In genomic region chr3L:21832203-21833160, dm6 we compare ENCODE assay signal across 1 fruit fly cellular context.
TF ChIP-seq lines count a peak whose summit lies in the region.

Gene CG7148 (minus strand): TSS chr3L:21832253.
Gene Nopp140 (plus strand): TSS chr3L:21832774.

TF ChIP-seq in whole organism, embryonic, 481 proteins besides CTCF, POLR2A, EP300 and RAD21 (continued from another document and continues in another):
- TF ChIP-seq Chrac-16 (GFP tag; optimal IDR thresholded peaks at IDR 0.05; lab: Kevin White, UChicago), result peak; percentile 60
- TF ChIP-seq Pdp1 (GFP tag; optimal IDR thresholded peaks at IDR 0.05; lab: Kevin White, UChicago), result peak; percentile 38 to 62
- no peak for TF ChIP-seq dmrt99B (tag; optimal IDR thresholded peaks at IDR 0.05; lab: Kevin White, UChicago)
- TF ChIP-seq CG9932 (GFP tag; IDR thresholded peaks at IDR 0.05; lab: Robert Waterston, UW), result peak; percentile 89
- peak; percentile 39 for TF ChIP-seq CG2875 (GFP tag; optimal IDR thresholded peaks at IDR 0.05; lab: Kevin White, UChicago)
- TF ChIP-seq Taf1 (GFP tag; IDR thresholded peaks at IDR 0.05; lab: Robert Waterston, UW), result peak; percentile 27; the same call in 1 of the 2 replicates
- TF ChIP-seq dimm (GFP tag; IDR thresholded peaks at IDR 0.05; lab: Robert Waterston, UW), result no peak
- no peak for TF ChIP-seq Kr (GFP tag; optimal IDR thresholded peaks at IDR 0.05; lab: Kevin White, UChicago)
- TF ChIP-seq CG12769 (tag; optimal IDR thresholded peaks at IDR 0.05; lab: Kevin White, UChicago), result peak; percentile 79
- peak; percentile 75 for TF ChIP-seq CG18599 (GFP tag; optimal IDR thresholded peaks at IDR 0.05; lab: Kevin White, UChicago)
- peak; percentile 76 for TF ChIP-seq chm (GFP tag; IDR thresholded peaks at IDR 0.05; lab: Robert Waterston, UW)
- TF ChIP-seq HLHmδ (GFP tag; optimal IDR thresholded peaks at IDR 0.05; lab: Kevin White, UChicago), result peak; percentile 82
- no peak for TF ChIP-seq oc (tag; optimal IDR thresholded peaks at IDR 0.05; lab: Kevin White, UChicago)
- peak; percentile 30 for TF ChIP-seq Six4 (GFP tag; optimal IDR thresholded peaks at IDR 0.05; lab: Kevin White, UChicago)
- TF ChIP-seq CG10209 (GFP tag; optimal IDR thresholded peaks at IDR 0.05; lab: Kevin White, UChicago), result peak; percentile 63
- TF ChIP-seq stc (GFP tag; IDR thresholded peaks at IDR 0.05; lab: Robert Waterston, UW), result no peak; the same call in 1 of the 2 replicates
- TF ChIP-seq gt (GFP tag; IDR thresholded peaks at IDR 0.05; lab: Robert Waterston, UW), result no peak
- TF ChIP-seq CG4360 (GFP tag; IDR thresholded peaks at IDR 0.05; lab: Robert Waterston, UW), result peak; percentile 7; the same call in 1 of the 2 replicates
- no peak for TF ChIP-seq GATAe (GFP tag; conservative IDR thresholded peaks at IDR 0.05; lab: Robert Waterston, UW)
- TF ChIP-seq Dip2 (GFP tag; IDR thresholded peaks at IDR 0.05; lab: Robert Waterston, UW), result no peak
- TF ChIP-seq Blimp-1 (GFP tag; optimal IDR thresholded peaks at IDR 0.05; lab: Kevin White, UChicago), result no peak
- peak; percentile 10 for TF ChIP-seq CG1792 (GFP tag; optimal IDR thresholded peaks at IDR 0.05; lab: Kevin White, UChicago)
- TF ChIP-seq repo (GFP tag; optimal IDR thresholded peaks at IDR 0.05; lab: Kevin White, UChicago), result peak; percentile 59
- TF ChIP-seq CG16863 (GFP tag; optimal IDR thresholded peaks at IDR 0.05; lab: Kevin White, UChicago), result no peak
- TF ChIP-seq CG1602 (GFP tag; optimal IDR thresholded peaks at IDR 0.05; lab: Kevin White, UChicago), result peak; percentile 57
- TF ChIP-seq run (tag; optimal IDR thresholded peaks at IDR 0.05; lab: Kevin White, UChicago), result no peak
- peak; percentile 34; the same call in 1 of the 2 replicates for TF ChIP-seq amos (GFP tag; IDR thresholded peaks at IDR 0.05; lab: Robert Waterston, UW; ENCODE audit: partially characterized antibody)
- TF ChIP-seq CG33213 (GFP tag; optimal IDR thresholded peaks at IDR 0.05; lab: Kevin White, UChicago), result peak; percentile 66
- TF ChIP-seq CG3065 (GFP tag; optimal IDR thresholded peaks at IDR 0.05; lab: Kevin White, UChicago), result peak; percentile 28
- peak; percentile 47 for TF ChIP-seq CG1233 (GFP tag; optimal IDR thresholded peaks at IDR 0.05; lab: Kevin White, UChicago)
- TF ChIP-seq CG10462 (GFP tag; optimal IDR thresholded peaks at IDR 0.05; lab: Kevin White, UChicago), result no peak
- TF ChIP-seq Sry-β (GFP tag; optimal IDR thresholded peaks at IDR 0.05; lab: Kevin White, UChicago), result no peak
- peak in 1 of 2 experiments; percentile 62 for TF ChIP-seq crp (GFP tag; optimal IDR thresholded peaks at IDR 0.05; lab: Kevin White, UChicago)
- peak; percentile 26 to 54 for TF ChIP-seq chif (GFP tag; optimal IDR thresholded peaks at IDR 0.05; lab: Kevin White, UChicago)
- peak; percentile 61 for TF ChIP-seq CG1647 (GFP tag; optimal IDR thresholded peaks at IDR 0.05; lab: Kevin White, UChicago)
- peak; percentile 79 for TF ChIP-seq CG11456 (GFP tag; IDR thresholded peaks at IDR 0.05; lab: Robert Waterston, UW)
- no peak for TF ChIP-seq CG10565 (GFP tag; optimal IDR thresholded peaks at IDR 0.05; lab: Kevin White, UChicago)
- TF ChIP-seq Camta (GFP tag; optimal IDR thresholded peaks at IDR 0.05; lab: Kevin White, UChicago), result peak; percentile 8
- peak; percentile 50 for TF ChIP-seq CG4282 (GFP tag; optimal IDR thresholded peaks at IDR 0.05; lab: Kevin White, UChicago)
- peak; percentile 41; the same call in 1 of the 2 replicates for TF ChIP-seq CG32767 (GFP tag; IDR thresholded peaks at IDR 0.05; lab: Robert Waterston, UW)
- TF ChIP-seq gem (tag; optimal IDR thresholded peaks at IDR 0.05; lab: Kevin White, UChicago), result peak; percentile 72
- TF ChIP-seq Nf-YC (tag; optimal IDR thresholded peaks at IDR 0.05; lab: Kevin White, UChicago), result peak; percentile 59
- no peak for TF ChIP-seq btn (GFP tag; optimal IDR thresholded peaks at IDR 0.05; lab: Kevin White, UChicago)
- peak; percentile 13 for TF ChIP-seq Mes4 (GFP tag; optimal IDR thresholded peaks at IDR 0.05; lab: Kevin White, UChicago)
- TF ChIP-seq CG8944 (GFP tag; optimal IDR thresholded peaks at IDR 0.05; lab: Kevin White, UChicago), result peak; percentile 61
- TF ChIP-seq klu (GFP tag; IDR thresholded peaks at IDR 0.05; lab: Robert Waterston, UW), result peak; percentile 44; the same call in 1 of the 2 replicates
- TF ChIP-seq scrt (GFP tag; optimal IDR thresholded peaks at IDR 0.05; lab: Kevin White, UChicago), result peak; percentile 28
- TF ChIP-seq tap (tag; optimal IDR thresholded peaks at IDR 0.05; lab: Kevin White, UChicago), result peak; percentile 22
- TF ChIP-seq corto (GFP tag; optimal IDR thresholded peaks at IDR 0.05; lab: Kevin White, UChicago), result no peak
- peak; percentile 49 for TF ChIP-seq CG9727 (GFP tag; optimal IDR thresholded peaks at IDR 0.05; lab: Kevin White, UChicago)
- TF ChIP-seq Mrtf (GFP tag; IDR thresholded peaks at IDR 0.05; lab: Robert Waterston, UW), result peak; percentile 40; the same call in 1 of the 3 replicates
- peak in 1 of 3 experiments; percentile 14 for TF ChIP-seq lola (GFP tag; optimal IDR thresholded peaks at IDR 0.05; lab: Kevin White, UChicago)
- no peak for TF ChIP-seq Stat92E (GFP tag; optimal IDR thresholded peaks at IDR 0.05; lab: Kevin White, UChicago)
- TF ChIP-seq cas (GFP tag; IDR thresholded peaks at IDR 0.05; lab: Robert Waterston, UW), result peak; percentile 75
- TF ChIP-seq CG7556 (GFP tag; optimal IDR thresholded peaks at IDR 0.05; lab: Kevin White, UChicago), result no peak
- TF ChIP-seq hth (optimal IDR thresholded peaks at IDR 0.05; lab: Kevin White, UChicago), result no peak
- TF ChIP-seq sisA (GFP tag; IDR thresholded peaks at IDR 0.05; lab: Robert Waterston, UW), result peak; percentile 54
- 0 out of 2 replicates have a peak, but pooled peaks have one; percentile 11 for TF ChIP-seq CG4404 (GFP tag; IDR thresholded peaks at IDR 0.05; lab: Robert Waterston, UW)
- TF ChIP-seq CG14014 (GFP tag; IDR thresholded peaks at IDR 0.05; lab: Robert Waterston, UW), result 0 out of 2 replicates have a peak, but pooled peaks have one; percentile 37
- TF ChIP-seq CG5180 (GFP tag; optimal IDR thresholded peaks at IDR 0.05; lab: Kevin White, UChicago), result no peak
- TF ChIP-seq unc-4 (GFP tag; IDR thresholded peaks at IDR 0.05; lab: Robert Waterston, UW; ENCODE audit: partially characterized antibody), result no peak
- TF ChIP-seq CG9876 (GFP tag; optimal IDR thresholded peaks at IDR 0.05; lab: Kevin White, UChicago), result peak; percentile 57
- TF ChIP-seq HLH54F (GFP tag; optimal IDR thresholded peaks at IDR 0.05; lab: Kevin White, UChicago), result peak; percentile 77
- TF ChIP-seq CoRest (tag; optimal IDR thresholded peaks at IDR 0.05; lab: Kevin White, UChicago), result peak; percentile 61
- TF ChIP-seq exex (tag; optimal IDR thresholded peaks at IDR 0.05; lab: Kevin White, UChicago), result no peak
- no peak for TF ChIP-seq eve (GFP tag; optimal IDR thresholded peaks at IDR 0.05; lab: Kevin White, UChicago)
- TF ChIP-seq fru (optimal IDR thresholded peaks at IDR 0.05; lab: Kevin White, UChicago), result no peak
- TF ChIP-seq ro (GFP tag; IDR thresholded peaks at IDR 0.05; lab: Robert Waterston, UW), result no peak; the same call in 1 of the 2 replicates
- TF ChIP-seq CG11560 (tag; IDR thresholded peaks at IDR 0.05; lab: Robert Waterston, UW), result no peak
- TF ChIP-seq Sox102F (GFP tag; optimal IDR thresholded peaks at IDR 0.05; lab: Kevin White, UChicago), result peak; percentile 63
- peak; percentile 60 for TF ChIP-seq ems (GFP tag; optimal IDR thresholded peaks at IDR 0.05; lab: Kevin White, UChicago)
- peak; percentile 3 for TF ChIP-seq CG12219 (GFP tag; optimal IDR thresholded peaks at IDR 0.05; lab: Kevin White, UChicago)
- TF ChIP-seq gfzf (GFP tag; optimal IDR thresholded peaks at IDR 0.05; lab: Kevin White, UChicago), result peak; percentile 46
- no peak for TF ChIP-seq CkIIα-i1 (GFP tag; IDR thresholded peaks at IDR 0.05; lab: Robert Waterston, UW)
- peak; percentile 59 for TF ChIP-seq CHES-1-like (GFP tag; optimal IDR thresholded peaks at IDR 0.05; lab: Kevin White, UChicago)
- no peak for TF ChIP-seq danr (GFP tag; IDR thresholded peaks at IDR 0.05; lab: Robert Waterston, UW)
- no peak for TF ChIP-seq cad (GFP tag; optimal IDR thresholded peaks at IDR 0.05; lab: Kevin White, UChicago)
- TF ChIP-seq gcm2 (GFP tag; optimal IDR thresholded peaks at IDR 0.05; lab: Kevin White, UChicago), result no peak
- peak; percentile 36 for TF ChIP-seq ftz-f1 (GFP tag; optimal IDR thresholded peaks at IDR 0.05; lab: Kevin White, UChicago)
- TF ChIP-seq schlank (tag; optimal IDR thresholded peaks at IDR 0.05; lab: Kevin White, UChicago), result peak; percentile 63
- no peak for TF ChIP-seq hkb (optimal IDR thresholded peaks at IDR 0.05; lab: Kevin White, UChicago)
- peak; percentile 57 for TF ChIP-seq hkb (GFP tag; IDR thresholded peaks at IDR 0.05; lab: Robert Waterston, UW)
- TF ChIP-seq CG12071 (GFP tag; optimal IDR thresholded peaks at IDR 0.05; lab: Kevin White, UChicago), result peak; percentile 54
- TF ChIP-seq CG11696 (GFP tag; IDR thresholded peaks at IDR 0.05; lab: Robert Waterston, UW), result no peak
- peak; percentile 40 for TF ChIP-seq CG6765 (GFP tag; optimal IDR thresholded peaks at IDR 0.05; lab: Kevin White, UChicago)
- peak; percentile 72 for TF ChIP-seq CG13894 (tag; optimal IDR thresholded peaks at IDR 0.05; lab: Kevin White, UChicago)
- TF ChIP-seq CG14710 (tag; optimal IDR thresholded peaks at IDR 0.05; lab: Kevin White, UChicago), result peak; percentile 73
- peak; percentile 74 for TF ChIP-seq vvl (GFP tag; IDR thresholded peaks at IDR 0.05; lab: Robert Waterston, UW)
- peak; percentile 79 for TF ChIP-seq CG8924 (tag; optimal IDR thresholded peaks at IDR 0.05; lab: Kevin White, UChicago)
- TF ChIP-seq CG14441 (GFP tag; IDR thresholded peaks at IDR 0.05; lab: Robert Waterston, UW), result peak; percentile 67
- 0 out of 2 replicates have a peak, but pooled peaks have one; percentile 25 for TF ChIP-seq peb (GFP tag; IDR thresholded peaks at IDR 0.05; lab: Robert Waterston, UW)
- peak; percentile 87 for TF ChIP-seq CG1603 (tag; optimal IDR thresholded peaks at IDR 0.05; lab: Kevin White, UChicago)
- peak; percentile 62 for TF ChIP-seq Side (GFP tag; optimal IDR thresholded peaks at IDR 0.05; lab: Kevin White, UChicago)
- TF ChIP-seq CG4617 (GFP tag; optimal IDR thresholded peaks at IDR 0.05; lab: Kevin White, UChicago; ENCODE audit: borderline replicate concordance), result peak; percentile 75
- TF ChIP-seq CG10654 (GFP tag; optimal IDR thresholded peaks at IDR 0.05; lab: Kevin White, UChicago), result peak; percentile 48
- no peak for TF ChIP-seq sc (optimal IDR thresholded peaks at IDR 0.05; lab: Kevin White, UChicago)
- no peak for TF ChIP-seq sc (GFP tag; optimal IDR thresholded peaks at IDR 0.05; lab: Kevin White, UChicago)
- peak; percentile 66 for TF ChIP-seq Drgx (GFP tag; IDR thresholded peaks at IDR 0.05; lab: Robert Waterston, UW)
- 0 out of 3 replicates have a peak, but pooled peaks have one; percentile 55 for TF ChIP-seq so (GFP tag; IDR thresholded peaks at IDR 0.05; lab: Robert Waterston, UW)
- TF ChIP-seq CG31224 (GFP tag; IDR thresholded peaks at IDR 0.05; lab: Robert Waterston, UW), result no peak
- peak; percentile 71 for TF ChIP-seq CG17359 (tag; optimal IDR thresholded peaks at IDR 0.05; lab: Kevin White, UChicago)
- no peak for TF ChIP-seq prd (optimal IDR thresholded peaks at IDR 0.05; lab: Kevin White, UChicago)
- TF ChIP-seq prd (GFP tag; IDR thresholded peaks at IDR 0.05; lab: Robert Waterston, UW), result peak; percentile 69
- peak; percentile 67 for TF ChIP-seq Fer3 (tag; optimal IDR thresholded peaks at IDR 0.05; lab: Kevin White, UChicago)
- TF ChIP-seq Bgb (GFP tag; IDR thresholded peaks at IDR 0.05; lab: Robert Waterston, UW; ENCODE audit: partially characterized antibody), result peak; percentile 33; the same call in 1 of the 2 replicates
- peak; percentile 24; the same call in 1 of the 2 replicates for TF ChIP-seq Adf1 (GFP tag; IDR thresholded peaks at IDR 0.05; lab: Robert Waterston, UW)
- peak; percentile 100 for TF ChIP-seq wek (GFP tag; optimal IDR thresholded peaks at IDR 0.05; lab: Kevin White, UChicago)
- TF ChIP-seq pb (GFP tag; optimal IDR thresholded peaks at IDR 0.05; lab: Kevin White, UChicago), result peak; percentile 19
- TF ChIP-seq Ets97D (GFP tag; optimal IDR thresholded peaks at IDR 0.05; lab: Kevin White, UChicago), result peak; percentile 89
- TF ChIP-seq grn (GFP tag; optimal IDR thresholded peaks at IDR 0.05; lab: Kevin White, UChicago), result no peak
- no peak for TF ChIP-seq Dfd (GFP tag; optimal IDR thresholded peaks at IDR 0.05; lab: Kevin White, UChicago)
- peak; percentile 80 for TF ChIP-seq mam (GFP tag; optimal IDR thresholded peaks at IDR 0.05; lab: Kevin White, UChicago)
- TF ChIP-seq CG15696 (tag; optimal IDR thresholded peaks at IDR 0.05; lab: Kevin White, UChicago), result peak; percentile 36
- TF ChIP-seq Spps (tag; optimal IDR thresholded peaks at IDR 0.05; lab: Kevin White, UChicago), result no peak
- TF ChIP-seq lab (GFP tag; optimal IDR thresholded peaks at IDR 0.05; lab: Kevin White, UChicago), result peak; percentile 84
- TF ChIP-seq bab2 (GFP tag; optimal IDR thresholded peaks at IDR 0.05; lab: Kevin White, UChicago), result peak; percentile 45
- TF ChIP-seq zfh1 (GFP tag; IDR thresholded peaks at IDR 0.05; lab: Robert Waterston, UW), result peak; percentile 71; the same call in 2 of the 3 replicates
- TF ChIP-seq eyg (GFP tag; optimal IDR thresholded peaks at IDR 0.05; lab: Kevin White, UChicago), result peak; percentile 10
- no peak for TF ChIP-seq CG1529 (GFP tag; optimal IDR thresholded peaks at IDR 0.05; lab: Kevin White, UChicago)
- no peak for TF ChIP-seq hb (GFP tag; IDR thresholded peaks at IDR 0.05; lab: Robert Waterston, UW; ENCODE audit: partially characterized antibody)
- TF ChIP-seq crc (GFP tag; optimal IDR thresholded peaks at IDR 0.05; lab: Kevin White, UChicago), result peak; percentile 12
- peak; percentile 75 for TF ChIP-seq Antp (GFP tag; optimal IDR thresholded peaks at IDR 0.05; lab: Kevin White, UChicago)
- no peak for TF ChIP-seq Deaf1 (tag; optimal IDR thresholded peaks at IDR 0.05; lab: Kevin White, UChicago)
- TF ChIP-seq CG13624 (GFP tag; optimal IDR thresholded peaks at IDR 0.05; lab: Kevin White, UChicago), result peak; percentile 69
- peak; percentile 64; the same call in 1 of the 2 replicates for TF ChIP-seq CG1024 (GFP tag; IDR thresholded peaks at IDR 0.05; lab: Robert Waterston, UW)
- peak; percentile 72 for TF ChIP-seq stwl (tag; optimal IDR thresholded peaks at IDR 0.05; lab: Kevin White, UChicago)
- TF ChIP-seq org-1 (GFP tag; optimal IDR thresholded peaks at IDR 0.05; lab: Kevin White, UChicago), result no peak
- peak; percentile 10 for TF ChIP-seq Hand (GFP tag; optimal IDR thresholded peaks at IDR 0.05; lab: Kevin White, UChicago)
- TF ChIP-seq CG1832 (GFP tag; optimal IDR thresholded peaks at IDR 0.05; lab: Kevin White, UChicago), result no peak
- peak; percentile 62 to 70 for TF ChIP-seq dpn (GFP tag; optimal IDR thresholded peaks at IDR 0.05; lab: Kevin White, UChicago)
